Worm (Caenorhabditis elegans) whole organism, young adult: ENCODE data around the gene F26F4.8.

Source experiments
- B0261.1 ChIP-seq: sonication (generic microtip); optimal IDR thresholded peaks from 2 replicates; lab custom pipeline; 2016; ENCODE audit warnings: mild to moderate bottlenecking, missing genetic modification characterization, moderate library complexity, missing compliant biosample characterization
- F49E8.2 ChIP-seq: sonication (generic microtip); optimal IDR thresholded peaks from 3 replicates; lab custom pipeline; 2017; ENCODE audit warnings: missing genetic modification characterization, mild to moderate bottlenecking, missing compliant biosample characterization, antibody characterized with exemption, moderate library complexity; ENCODE audit not compliant: insufficient read depth
- cebp-1 ChIP-seq, 2 experiments: fragments of 200-800 bp in 1 of 2; sonication (Bioruptor generic) in 1 of 2; sonication (generic microtip) in 1 of 2; IDR thresholded peaks in 1 of 2; optimal IDR thresholded peaks in 1 of 2; 2 replicates each; pipeline versions ENCODE4 v1.3.6 to Lab custom; 2017 to 2022; ENCODE audit warnings: missing compliant biosample characterization in 2 of 2, missing genetic modification characterization in 2 of 2, mild to moderate bottlenecking in 1 of 2, missing genetic modification reagents in 1 of 2, moderate library complexity in 1 of 2
- ceh-100 ChIP-seq: fragments of 200-800 bp; sonication (Bioruptor generic); IDR thresholded peaks from 2 replicates; pipeline ENCODE4 v1.3.6; 2022; ENCODE audit warnings: missing genetic modification reagents, missing genetic modification characterization, missing compliant biosample characterization
- ceh-79 ChIP-seq: sonication (generic microtip); optimal IDR thresholded peaks from 2 replicates; lab custom pipeline; 2017; ENCODE audit warnings: mild to moderate bottlenecking, missing genetic modification characterization, missing compliant biosample characterization
- gei-17 ChIP-seq: fragments of 200-800 bp; sonication (Bioruptor generic); optimal IDR thresholded peaks from 2 replicates; lab custom pipeline; 2018; ENCODE audit warnings: mild to moderate bottlenecking, missing genetic modification characterization, missing compliant biosample characterization
- nfya-1 ChIP-seq: sonication (generic microtip); optimal IDR thresholded peaks from 2 replicates; lab custom pipeline; 2017; ENCODE audit warnings: antibody characterized with exemption, missing compliant biosample characterization, missing genetic modification characterization, borderline replicate concordance; ENCODE audit not compliant: insufficient read depth
- snpc-3.4 ChIP-seq: sonication (generic microtip); optimal IDR thresholded peaks from 2 replicates; lab custom pipeline; 2017; ENCODE audit warnings: missing genetic modification characterization, mild to moderate bottlenecking, missing compliant biosample characterization, antibody characterized with exemption, moderate library complexity, missing genotype, missing genetic modification reagents
- snpc-4 ChIP-seq, 5 experiments: fragments of 150-350 bp in 1 of 5; sonication (generic microtip) in 4 of 5; optimal IDR thresholded peaks; 2 replicates each; lab custom pipeline; 2014 to 2018; ENCODE audit warnings: missing genetic modification characterization in 5 of 5, missing biosample characterization in 3 of 5, antibody characterized with exemption in 2 of 5, mild to moderate bottlenecking in 2 of 5, missing compliant biosample characterization in 2 of 5, missing genotype in 2 of 5, moderate library complexity in 2 of 5, missing genetic modification reagents in 1 of 5
- unc-130 ChIP-seq: sonication (generic microtip); optimal IDR thresholded peaks from 2 replicates; lab custom pipeline; 2016; ENCODE audit warnings: missing genetic modification reagents, missing genetic modification characterization, missing compliant biosample characterization
- unc-62 ChIP-seq: fragments of 150-350 bp; optimal IDR thresholded peaks from 2 replicates; lab custom pipeline; 2014; ENCODE audit warnings: missing biosample characterization, missing genetic modification reagents, missing genetic modification characterization

- TF ChIP-seq ceh-79 (no peak), B0261.1 (tag; lab: Kevin White, UChicago) (no peak), unc-130 (no peak), snpc-4 (GFP tag; optimal IDR thresholded peaks at IDR 0.05; lab: Kevin White, UChicago) (no peak), snpc-4 (tag; optimal IDR thresholded peaks at IDR 0.05; lab: Kevin White, UChicago) (no peak), F49E8.2 (no peak), cebp-1 (GFP tag; IDR thresholded peaks at IDR 0.05; lab: Robert Waterston, UW) (no peak), cebp-1 (tag; optimal IDR thresholded peaks at IDR 0.05; lab: Kevin White, UChicago) (peak; percentile 37), nfya-1 (tag; lab: Kevin White, UChicago) (no peak), unc-62 (GFP tag; lab: Kevin White, UChicago) (no peak), snpc-3.4 (tag; lab: Kevin White, UChicago) (no peak), ceh-100 (GFP tag; lab: Robert Waterston, UW) (no peak), gei-17 (GFP tag; lab: Kevin White, UChicago) (no peak)
Measured at ce11 chrIII:4950345-4950744, 45.1 kb upstream of the F26F4.8 start.
